Fruit fly (Drosophila melanogaster) whole organism, embryonic: ENCODE measurements around the gene CG33654.

Experiments used
- CG10209 ChIP-seq: fragments of 200-800 bp; sonication (Bioruptor generic); optimal IDR thresholded peaks from 3 replicates; lab custom pipeline; 2017; ENCODE audit warnings: missing biosample characterization, mild to moderate bottlenecking, missing genetic modification characterization, missing genetic modification reagents
- CG10654 ChIP-seq: fragments of 200-800 bp; sonication (Bioruptor generic); optimal IDR thresholded peaks from 2 replicates; lab custom pipeline; 2016; ENCODE audit warnings: missing biosample characterization, missing genetic modification characterization
- CG11456 ChIP-seq: fragments of 200-800 bp; sonication (Bioruptor generic); IDR thresholded peaks from 3 replicates; pipeline ENCODE4 v1.3.6; 2022; ENCODE audit warnings: missing biosample characterization, missing genetic modification characterization
- CG12071 ChIP-seq: fragments of 200-800 bp; sonication (Bioruptor generic); optimal IDR thresholded peaks from 3 replicates; lab custom pipeline; 2018; ENCODE audit warnings: missing biosample characterization, mild to moderate bottlenecking, missing genetic modification characterization
- CG13123 ChIP-seq: fragments of 200-800 bp; sonication (Bioruptor generic); optimal IDR thresholded peaks from 2 replicates; lab custom pipeline; 2016; ENCODE audit warnings: missing biosample characterization, missing genetic modification characterization
- CG13287 ChIP-seq: fragments of 200-800 bp; sonication (Bioruptor generic); IDR thresholded peaks from 2 replicates; pipeline ENCODE4 v1.3.6; 2022; ENCODE audit warnings: missing biosample characterization, missing genetic modification characterization; ENCODE audit not compliant: partially characterized antibody
- CG13775 ChIP-seq: fragments of 200-800 bp; sonication (Bioruptor generic); optimal IDR thresholded peaks from 3 replicates; lab custom pipeline; 2017; ENCODE audit warnings: missing biosample characterization, mild to moderate bottlenecking, missing genetic modification characterization
- CG14014 ChIP-seq: fragments of 200-800 bp; sonication (Bioruptor generic); IDR thresholded peaks from 2 replicates; pipeline ENCODE4 v1.3.6; 2022; ENCODE audit warnings: missing biosample characterization, missing genetic modification characterization
- CG14441 ChIP-seq: fragments of 200-800 bp; sonication (Bioruptor generic); IDR thresholded peaks from 2 replicates; pipeline ENCODE4 v1.3.6; 2022; ENCODE audit warnings: missing biosample characterization, missing genetic modification characterization
- CG17912 ChIP-seq: fragments of 200-800 bp; sonication (Bioruptor generic); optimal IDR thresholded peaks from 2 replicates; lab custom pipeline; 2018; ENCODE audit warnings: missing biosample characterization, mild to moderate bottlenecking, missing genetic modification characterization
- CG1792 ChIP-seq: fragments of 200-800 bp; sonication (Bioruptor generic); optimal IDR thresholded peaks from 2 replicates; lab custom pipeline; 2016; ENCODE audit warnings: missing biosample characterization, missing genetic modification characterization
- CG18262 ChIP-seq: fragments of 200-800 bp; optimal IDR thresholded peaks from 3 replicates; lab custom pipeline; 2019; ENCODE audit warnings: missing biosample characterization, mild to moderate bottlenecking, missing genetic modification characterization, moderate library complexity
- CG2712 ChIP-seq: fragments of 200-800 bp; optimal IDR thresholded peaks from 3 replicates; lab custom pipeline; 2019; ENCODE audit warnings: missing biosample characterization, mild to moderate bottlenecking, missing genetic modification characterization, moderate library complexity
- CG3163 ChIP-seq: fragments of 200-800 bp; sonication (Bioruptor generic); optimal IDR thresholded peaks from 3 replicates; lab custom pipeline; 2016; ENCODE audit warnings: missing biosample characterization, missing genetic modification characterization
- CG32772 ChIP-seq: fragments of 200-800 bp; sonication (Bioruptor generic); IDR thresholded peaks from 2 replicates; pipeline ENCODE4 v1.3.6; 2022; ENCODE audit warnings: missing biosample characterization, missing genetic modification characterization
- CG3407 ChIP-seq: fragments of 200-800 bp; sonication (Bioruptor generic); optimal IDR thresholded peaks from 2 replicates; lab custom pipeline; 2018; ENCODE audit warnings: missing biosample characterization, mild to moderate bottlenecking, missing genetic modification characterization
- CG34224 ChIP-seq: fragments of 200-800 bp; sonication (Bioruptor generic); IDR thresholded peaks from 3 replicates; pipeline ENCODE4 v1.3.6; 2022; ENCODE audit warnings: missing biosample characterization, missing genetic modification characterization; ENCODE audit not compliant: partially characterized antibody
- CG4820 ChIP-seq: fragments of 200-800 bp; sonication (Bioruptor generic); optimal IDR thresholded peaks from 3 replicates; lab custom pipeline; 2016; ENCODE audit warnings: missing biosample characterization, missing genetic modification characterization
- CG6254 ChIP-seq: fragments of 200-800 bp; sonication (Bioruptor generic); optimal IDR thresholded peaks from 3 replicates; lab custom pipeline; 2017; ENCODE audit warnings: mild to moderate bottlenecking, missing biosample characterization, missing genetic modification reagents, missing genetic modification characterization
- CG6654 ChIP-seq: fragments of 200-800 bp; sonication (Bioruptor generic); optimal IDR thresholded peaks from 2 replicates; lab custom pipeline; 2017; ENCODE audit warnings: missing biosample characterization, mild to moderate bottlenecking, missing genetic modification characterization
- CG7839 ChIP-seq: fragments of 200-800 bp; sonication (Bioruptor generic); optimal IDR thresholded peaks from 3 replicates; lab custom pipeline; 2018; ENCODE audit warnings: missing biosample characterization, mild to moderate bottlenecking, missing genetic modification characterization, moderate library complexity
- D19A ChIP-seq: fragments of 200-800 bp; optimal IDR thresholded peaks from 3 replicates; lab custom pipeline; 2019; ENCODE audit warnings: missing biosample characterization, mild to moderate bottlenecking, missing genetic modification characterization, moderate library complexity
- Eip74EF ChIP-seq, 2 experiments: fragments of 200-800 bp in 1 of 2; fragments of >200 bp in 1 of 2; sonication (Bioruptor generic) in 1 of 2; optimal IDR thresholded peaks; 2 replicates each; lab custom pipeline; 2017 to 2019; ENCODE audit warnings: missing biosample characterization in 2 of 2, missing genetic modification characterization in 2 of 2, mild to moderate bottlenecking in 1 of 2, moderate library complexity in 1 of 2
- Ets65A ChIP-seq: fragments of 200-800 bp; sonication (Bioruptor generic); peaks from one replicate; lab custom pipeline; 2016; ENCODE audit warnings: missing biosample characterization, missing genetic modification characterization
- HLH3B ChIP-seq: fragments of 200-800 bp; sonication (Bioruptor generic); IDR thresholded peaks from 2 replicates; pipeline ENCODE4 v1.3.6; 2022; ENCODE audit warnings: missing biosample characterization, missing genetic modification characterization
- HLHmδ ChIP-seq: fragments of 200-800 bp; sonication (Bioruptor generic); optimal IDR thresholded peaks from 2 replicates; lab custom pipeline; 2018; ENCODE audit warnings: missing biosample characterization, mild to moderate bottlenecking, missing genetic modification characterization, moderate library complexity
- Scr ChIP-seq: fragments of 200-800 bp; sonication (Bioruptor generic); IDR thresholded peaks from 2 replicates; pipeline ENCODE4 v1.3.6; 2022; ENCODE audit warnings: missing biosample characterization, missing genetic modification characterization; ENCODE audit not compliant: partially characterized antibody
- Usf ChIP-seq: fragments of 200-800 bp; sonication (Bioruptor generic); optimal IDR thresholded peaks from 2 replicates; lab custom pipeline; 2017; ENCODE audit warnings: missing genotype, missing biosample characterization, missing genetic modification characterization
- amos ChIP-seq: fragments of 200-800 bp; sonication (Bioruptor generic); IDR thresholded peaks from 2 replicates; pipeline ENCODE4 v1.3.6; 2022; ENCODE audit warnings: missing biosample characterization, missing genetic modification characterization; ENCODE audit not compliant: partially characterized antibody
- ato ChIP-seq: fragments of 200-800 bp; sonication (Bioruptor generic); IDR thresholded peaks from 2 replicates; pipeline ENCODE4 v1.3.6; 2022; ENCODE audit warnings: missing biosample characterization, missing genetic modification characterization; ENCODE audit not compliant: partially characterized antibody
- caup ChIP-seq: fragments of 200-800 bp; sonication (Bioruptor generic); optimal IDR thresholded peaks from 3 replicates; lab custom pipeline; 2017; ENCODE audit warnings: missing biosample characterization, mild to moderate bottlenecking, missing genetic modification characterization, moderate library complexity; ENCODE audit not compliant: severe bottlenecking
- dimm ChIP-seq: fragments of 200-800 bp; sonication (Bioruptor generic); IDR thresholded peaks from 2 replicates; pipeline ENCODE4 v1.3.6; 2022; ENCODE audit warnings: missing biosample characterization, missing genetic modification characterization
- dmrt11E ChIP-seq: fragments of 200-800 bp; sonication (Bioruptor generic); optimal IDR thresholded peaks from 3 replicates; lab custom pipeline; 2018; ENCODE audit warnings: missing biosample characterization, mild to moderate bottlenecking, missing genetic modification characterization, moderate library complexity
- esg ChIP-seq: fragments of 200-800 bp; sonication (Bioruptor generic); conservative IDR thresholded peaks from 2 replicates; pipeline ENCODE4 v1.3.6; 2022; ENCODE audit warnings: missing biosample characterization, missing genetic modification characterization
- fd96Cb ChIP-seq: fragments of 200-800 bp; sonication (Bioruptor generic); optimal IDR thresholded peaks from 2 replicates; lab custom pipeline; 2018; ENCODE audit warnings: missing biosample characterization, mild to moderate bottlenecking, missing genetic modification characterization, moderate library complexity
- fru ChIP-seq: fragments of >200 bp; optimal IDR thresholded peaks from 2 replicates; lab custom pipeline; 2017
- gt ChIP-seq: fragments of 200-800 bp; sonication (Bioruptor generic); IDR thresholded peaks from 2 replicates; pipeline ENCODE4 v1.3.6; 2022; ENCODE audit warnings: missing biosample characterization, missing genetic modification characterization
- insv ChIP-seq, 2 experiments: fragments of 200-800 bp; sonication (Bioruptor generic); optimal IDR thresholded peaks; 3 replicates each; lab custom pipeline; 2016 to 2018; ENCODE audit warnings: missing biosample characterization in 2 of 2, missing genetic modification characterization in 2 of 2
- nau ChIP-seq: fragments of 200-800 bp; sonication (Bioruptor generic); optimal IDR thresholded peaks from 3 replicates; lab custom pipeline; 2017; ENCODE audit warnings: missing biosample characterization, mild to moderate bottlenecking, missing genetic modification characterization, missing genetic modification reagents
- nerfin-1 ChIP-seq: fragments of 200-800 bp; sonication (Bioruptor generic); optimal IDR thresholded peaks from 3 replicates; lab custom pipeline; 2019; ENCODE audit warnings: missing biosample characterization, mild to moderate bottlenecking, missing genetic modification characterization, moderate library complexity
- nmo ChIP-seq: fragments of 200-800 bp; sonication (Bioruptor generic); optimal IDR thresholded peaks from 2 replicates; lab custom pipeline; 2018; ENCODE audit warnings: missing biosample characterization, mild to moderate bottlenecking, missing genetic modification characterization, moderate library complexity
- p53 ChIP-seq: fragments of 200-800 bp; sonication (Bioruptor generic); optimal IDR thresholded peaks from 2 replicates; lab custom pipeline; 2016; ENCODE audit warnings: missing biosample characterization, missing genetic modification characterization
- ro ChIP-seq: fragments of 200-800 bp; sonication (Bioruptor generic); IDR thresholded peaks from 2 replicates; pipeline ENCODE4 v1.3.6; 2022; ENCODE audit warnings: missing biosample characterization, missing genetic modification characterization
- scrt ChIP-seq: fragments of 200-800 bp; sonication (Bioruptor generic); optimal IDR thresholded peaks from 2 replicates; lab custom pipeline; 2018; ENCODE audit warnings: missing biosample characterization, mild to moderate bottlenecking, missing genetic modification characterization, moderate library complexity
- slbo ChIP-seq: fragments of 200-800 bp; sonication (Bioruptor generic); IDR thresholded peaks from 2 replicates; pipeline ENCODE4 v1.3.6; 2022; ENCODE audit warnings: missing biosample characterization, missing genetic modification characterization
- stc ChIP-seq: fragments of 200-800 bp; sonication (Bioruptor generic); IDR thresholded peaks from 2 replicates; pipeline ENCODE4 v1.3.6; 2022; ENCODE audit warnings: missing biosample characterization, missing genetic modification characterization
- tio ChIP-seq: fragments of 200-800 bp; sonication (Bioruptor generic); optimal IDR thresholded peaks from 2 replicates; lab custom pipeline; 2017; ENCODE audit warnings: missing biosample characterization, missing genetic modification characterization, inconsistent platforms
- unc-4 ChIP-seq: fragments of 200-800 bp; sonication (Bioruptor generic); IDR thresholded peaks from 2 replicates; pipeline ENCODE4 v1.3.6; 2022; ENCODE audit warnings: missing biosample characterization, missing genetic modification characterization; ENCODE audit not compliant: partially characterized antibody
- vfl ChIP-seq: fragments of 200-800 bp; sonication (Bioruptor generic); optimal IDR thresholded peaks from 2 replicates; lab custom pipeline; 2016; ENCODE audit warnings: missing biosample characterization, missing genetic modification characterization

CG33654 gene

dm6 chr3R:9555334-9555974 is 27.6 kb downstream of the CG33654 start, which contains the start of the genes CG9386 and BckdhA (continued):
- peak; percentile 34 for TF ChIP-seq vfl (GFP tag; lab: Kevin White, UChicago)
- TF ChIP-seq CG10209 (GFP tag; lab: Kevin White, UChicago), result peak; percentile 32
- TF ChIP-seq CG32772 (GFP tag; lab: Robert Waterston, UW), result no peak
- peak; percentile 20 for TF ChIP-seq CG13123 (GFP tag; lab: Kevin White, UChicago)
- TF ChIP-seq CG10654, result peak; percentile 45
- peak; percentile 52 for TF ChIP-seq caup
- peak; percentile 66 for TF ChIP-seq nmo (GFP tag; lab: Kevin White, UChicago)
- no peak for TF ChIP-seq insv (GFP tag; optimal IDR thresholded peaks at IDR 0.05; lab: Kevin White, UChicago)
- peak; percentile 56; the same call in 1 of the 2 replicates for TF ChIP-seq ato (GFP tag; lab: Robert Waterston, UW)
- peak; percentile 56 for TF ChIP-seq CG18262 (tag; lab: Kevin White, UChicago)
- TF ChIP-seq scrt, result peak; percentile 49
- no peak for TF ChIP-seq fru (lab: Kevin White, UChicago)
- TF ChIP-seq HLH3B (GFP tag; lab: Robert Waterston, UW), result no peak
- TF ChIP-seq CG6254 (GFP tag; lab: Kevin White, UChicago), result no peak
- TF ChIP-seq CG3163 (GFP tag; lab: Kevin White, UChicago), result peak; percentile 14
- peak; percentile 0 for TF ChIP-seq dmrt11E (tag; lab: Kevin White, UChicago)
- TF ChIP-seq CG13287 (GFP tag; lab: Robert Waterston, UW), result peak; percentile 77
- peak; percentile 81 for TF ChIP-seq Scr
- no peak for TF ChIP-seq stc (GFP tag; lab: Robert Waterston, UW)
- peak; percentile 59 for TF ChIP-seq CG7839 (tag; lab: Kevin White, UChicago)
- TF ChIP-seq nau (GFP tag; lab: Kevin White, UChicago), result no peak
- TF ChIP-seq tio, result no peak
- peak; percentile 67; the same call in 1 of the 2 replicates for TF ChIP-seq amos (GFP tag; lab: Robert Waterston, UW)
- TF ChIP-seq fd96Cb (tag; lab: Kevin White, UChicago), result peak; percentile 31
- no peak for TF ChIP-seq HLHmδ (GFP tag; lab: Kevin White, UChicago)
- TF ChIP-seq CG14014, result peak; percentile 46; the same call in 1 of the 2 replicates
- peak; percentile 64 for TF ChIP-seq CG2712
- peak; percentile 95 for TF ChIP-seq Ets65A (GFP tag; lab: Kevin White, UChicago)
- TF ChIP-seq esg, result no peak
- TF ChIP-seq CG13775 (GFP tag; lab: Kevin White, UChicago), result peak; percentile 55
- TF ChIP-seq p53 (GFP tag; lab: Kevin White, UChicago), result no peak
- TF ChIP-seq CG17912 (GFP tag; lab: Kevin White, UChicago), result no peak
- TF ChIP-seq nerfin-1 (tag; lab: Kevin White, UChicago), result peak; percentile 42
- no peak for TF ChIP-seq dimm (GFP tag; lab: Robert Waterston, UW)
- TF ChIP-seq CG1792, result no peak
- TF ChIP-seq slbo (GFP tag; lab: Robert Waterston, UW), result peak; percentile 71
- TF ChIP-seq CG3407 (GFP tag; lab: Kevin White, UChicago), result peak; percentile 13
- TF ChIP-seq D19A, result peak; percentile 38
- no peak for TF ChIP-seq CG6654 (GFP tag; lab: Kevin White, UChicago)
- TF ChIP-seq CG34224 (GFP tag; lab: Robert Waterston, UW), result peak; percentile 60
- no peak for TF ChIP-seq Eip74EF (GFP tag; optimal IDR thresholded peaks at IDR 0.05; lab: Kevin White, UChicago)
- TF ChIP-seq ro (GFP tag; lab: Robert Waterston, UW), result no peak
- TF ChIP-seq CG14441 (GFP tag; lab: Robert Waterston, UW), result peak; percentile 55
- peak; percentile 73 for TF ChIP-seq unc-4 (GFP tag; lab: Robert Waterston, UW)
- no peak for TF ChIP-seq gt (GFP tag; lab: Robert Waterston, UW)
- no peak for TF ChIP-seq CG12071 (GFP tag; lab: Kevin White, UChicago)
- TF ChIP-seq Usf, result no peak
- TF ChIP-seq CG11456 (GFP tag; lab: Robert Waterston, UW), result peak; percentile 57; the same call in 2 of the 3 replicates
- peak; percentile 14 for TF ChIP-seq CG4820 (GFP tag; lab: Kevin White, UChicago)
